Worm (Caenorhabditis elegans): ENCODE measurements around the gene srz-19.
"Not testable (repeated sequence)": the region's sequence is repeated elsewhere in the genome, so short reads cannot be mapped to it uniquely, and the experiment has no call there.

Gene srz-19

ce11 chrIV:3911848-3912247, 7.8 kb upstream of the srz-19 start, which contains the start of gene F56D6.18:
F56D6.18 (minus strand) TSS chrIV:3911948.
- TF ChIP-seq nhr-77 (tag; optimal IDR thresholded peaks at IDR 0.05); hmg-1.1 (GFP tag; IDR thresholded peaks at IDR 0.05); ceh-20 (GFP tag; IDR thresholded peaks at IDR 0.05): not testable (repeated sequence)

ce11 chrIV:3912598-3912997, 7.0 kb upstream of the srz-19 start, which contains the start of gene F56D6.20:
F56D6.20 (plus strand) TSS chrIV:3912898.
- no peak for TF ChIP-seq dpl-1 (GFP tag; optimal IDR thresholded peaks at IDR 0.05)
- TF ChIP-seq F26F4.8 (GFP tag; conservative IDR thresholded peaks at IDR 0.05) = no peak
- TF ChIP-seq lin-39 (tag; optimal IDR thresholded peaks at IDR 0.05) = no peak
- TF ChIP-seq lin-13 (GFP tag; optimal IDR thresholded peaks at IDR 0.05) = no peak
- TF ChIP-seq rbr-2 (tag; optimal IDR thresholded peaks at IDR 0.05) = no peak
- no peak for TF ChIP-seq mdl-1 (tag; optimal IDR thresholded peaks at IDR 0.05)
- no peak for TF ChIP-seq hlh-30 (tag; optimal IDR thresholded peaks at IDR 0.05; ENCODE audit: insufficient read depth)
- no peak for TF ChIP-seq gei-8 (GFP tag; optimal IDR thresholded peaks at IDR 0.05)
- TF ChIP-seq zag-1 (tag; optimal IDR thresholded peaks at IDR 0.05) = no peak
- TF ChIP-seq daf-8 (GFP tag; IDR thresholded peaks at IDR 0.05) = no peak
- TF ChIP-seq attf-4 (tag; optimal IDR thresholded peaks at IDR 0.05) = no peak
- no peak for TF ChIP-seq vab-7 (GFP tag; IDR thresholded peaks at IDR 0.05)
- no peak for TF ChIP-seq hmg-1.1 (GFP tag; IDR thresholded peaks at IDR 0.05)
- no peak for TF ChIP-seq unc-62 (GFP tag; optimal IDR thresholded peaks at IDR 0.05 in 1 of 2)
- TF ChIP-seq unc-62 (tag; optimal IDR thresholded peaks at IDR 0.05) = no peak
- no peak for TF ChIP-seq snpc-1.2 (GFP tag; IDR thresholded peaks at IDR 0.05)
- no peak for TF ChIP-seq fos-1 (tag; optimal IDR thresholded peaks at IDR 0.05)
- TF ChIP-seq nhr-237 (tag; optimal IDR thresholded peaks at IDR 0.05) = no peak
- TF ChIP-seq tag-97 (GFP tag; IDR thresholded peaks at IDR 0.05) = no peak

ce11 chrIV:3914462-3914861, 5.1 kb upstream of the srz-19 start, which contains the start of gene F56D6.19:
F56D6.19 (plus strand) TSS chrIV:3914762.
- TF ChIP-seq lsy-2 (tag; optimal IDR thresholded peaks at IDR 0.05) (no peak), zip-2 (tag; optimal IDR thresholded peaks at IDR 0.05) (no peak), zfp-3 (GFP tag; conservative IDR thresholded peaks at IDR 0.05) (no peak), ceh-62 (tag; optimal IDR thresholded peaks at IDR 0.05) (no peak), F49E8.2 (tag; optimal IDR thresholded peaks at IDR 0.05; ENCODE audit: borderline replicate concordance) (no peak), F26F4.8 (GFP tag; conservative IDR thresholded peaks at IDR 0.05) (no peak), fkh-10 (GFP tag; optimal IDR thresholded peaks at IDR 0.05) (no peak), daf-16 (GFP tag; optimal IDR thresholded peaks at IDR 0.05) (no peak), daf-16 (tag; optimal IDR thresholded peaks at IDR 0.05) (no peak), unc-62 (GFP tag; optimal IDR thresholded peaks at IDR 0.05 in 1 of 2) (no peak), unc-62 (tag; optimal IDR thresholded peaks at IDR 0.05) (no peak), mes-2 (tag; optimal IDR thresholded peaks at IDR 0.05; ENCODE audit: poor library complexity, severe bottlenecking) (no peak), ceh-44 (GFP tag; IDR thresholded peaks at IDR 0.05) (no peak), ZK337.2 (GFP tag; IDR thresholded peaks at IDR 0.05) (no peak)

- no peak for TF ChIP-seq nhr-28 (tag; optimal IDR thresholded peaks at IDR 0.05)
- TF ChIP-seq lin-29 (GFP tag; IDR thresholded peaks at IDR 0.05) = no peak
- no peak for TF ChIP-seq nhr-41 (GFP tag; IDR thresholded peaks at IDR 0.05)
- TF ChIP-seq Y5F2A.4 (GFP tag; optimal IDR thresholded peaks at IDR 0.05) = no peak
- no peak for TF ChIP-seq dve-1 (tag; optimal IDR thresholded peaks at IDR 0.05; ENCODE audit: insufficient read depth)
- TF ChIP-seq fos-1 (tag; optimal IDR thresholded peaks at IDR 0.05) = no peak
- TF ChIP-seq zfp-3 (GFP tag; conservative IDR thresholded peaks at IDR 0.05) = no peak
- no peak for TF ChIP-seq dmd-6 (GFP tag; IDR thresholded peaks at IDR 0.05)
- no peak for TF ChIP-seq daf-8 (GFP tag; IDR thresholded peaks at IDR 0.05)
- no peak for TF ChIP-seq spr-1 (tag; optimal IDR thresholded peaks at IDR 0.05)
- TF ChIP-seq dmd-9 (GFP tag; IDR thresholded peaks at IDR 0.05) = no peak
- no peak for TF ChIP-seq ZK337.2 (GFP tag; IDR thresholded peaks at IDR 0.05)
- no peak for TF ChIP-seq ceh-20 (GFP tag; IDR thresholded peaks at IDR 0.05)
- no peak for TF ChIP-seq cey-2 (tag; optimal IDR thresholded peaks at IDR 0.05; ENCODE audit: borderline replicate concordance, insufficient read depth)
- no peak for TF ChIP-seq tag-97 (GFP tag; IDR thresholded peaks at IDR 0.05)
These were observed 4.3 kb upstream of the srz-19 start, which contains the start of gene srz-20 for ce11 chrIV:3915296-3915695. srz-20 (plus strand) TSS chrIV:3915596.

All from whole organism, L4 larva.